Worm (Caenorhabditis elegans): ENCODE data around the gene Y37A1B.4.

The Y37A1B.4 gene

DNA sequence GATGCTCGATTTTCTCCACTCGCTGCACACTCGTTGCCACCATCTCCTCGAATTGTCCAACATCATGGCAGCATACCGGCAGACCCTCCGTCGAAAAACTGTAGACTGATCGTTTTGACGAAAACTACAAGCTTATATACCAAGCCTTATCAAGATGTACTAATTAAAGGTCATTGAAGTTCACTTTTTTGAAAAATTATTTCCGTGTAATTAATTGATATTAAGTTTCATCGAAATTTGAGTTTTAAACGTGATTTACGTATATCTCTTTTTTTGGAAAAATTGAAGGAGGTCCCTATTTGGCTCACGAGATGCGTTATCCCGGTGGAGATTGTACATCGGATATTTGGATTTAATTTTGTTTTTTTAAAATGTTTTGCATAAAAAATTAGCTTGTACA, at the start of gene Y37A1B.4:
Gene Y37A1B.4, minus strand, starts transcription at position 101 of the 400 bp plus-strand sequence.
- TF ChIP-seq nfya-1 (tag; optimal IDR thresholded peaks at IDR 0.05; ENCODE audit: insufficient read depth) (no peak), hmg-11 (tag; optimal IDR thresholded peaks at IDR 0.05) (no peak), R02D3.7 (tag; optimal IDR thresholded peaks at IDR 0.05) (no peak), nhr-67 (tag; optimal IDR thresholded peaks at IDR 0.05) (no peak), ceh-82 (tag; optimal IDR thresholded peaks at IDR 0.05) (no peak), ceh-28 (tag; optimal IDR thresholded peaks at IDR 0.05) (no peak), ztf-4 (tag; optimal IDR thresholded peaks at IDR 0.05) (no peak), nhr-43 (tag; optimal IDR thresholded peaks at IDR 0.05; ENCODE audit: poor library complexity, severe bottlenecking) (no peak), mml-1 (tag; optimal IDR thresholded peaks at IDR 0.05) (no peak), lin-15B (tag; optimal IDR thresholded peaks at IDR 0.05) (no peak), nhr-23 (tag; optimal IDR thresholded peaks at IDR 0.05) (no peak), nhr-237 (tag; optimal IDR thresholded peaks at IDR 0.05) (no peak), elt-2 (tag; optimal IDR thresholded peaks at IDR 0.05) (no peak), ama-1 (optimal IDR thresholded peaks at IDR 0.05) (no peak), zag-1 (tag; optimal IDR thresholded peaks at IDR 0.05) (no peak), lsy-12 (tag; optimal IDR thresholded peaks at IDR 0.05) (no peak), nhr-11 (tag; optimal IDR thresholded peaks at IDR 0.05) (no peak), mdl-1 (tag; optimal IDR thresholded peaks at IDR 0.05) (no peak), ztf-11 (tag; optimal IDR thresholded peaks at IDR 0.05) (no peak), aly-2 (tag; optimal IDR thresholded peaks at IDR 0.05) (no peak)

- TF ChIP-seq snpc-4 (tag; optimal IDR thresholded peaks at IDR 0.05) (no peak), pqm-1 (tag; optimal IDR thresholded peaks at IDR 0.05) (no peak), egl-5 (tag; optimal IDR thresholded peaks at IDR 0.05) (no peak), eor-1 (tag; optimal IDR thresholded peaks at IDR 0.05) (no peak), lsy-12 (tag; optimal IDR thresholded peaks at IDR 0.05) (no peak), nhr-43 (tag; optimal IDR thresholded peaks at IDR 0.05; ENCODE audit: poor library complexity, severe bottlenecking) (no peak), ceh-16 (tag; optimal IDR thresholded peaks at IDR 0.05) (no peak), elt-2 (tag; optimal IDR thresholded peaks at IDR 0.05) (no peak), pha-4 (tag; optimal IDR thresholded peaks at IDR 0.05) (no peak), ZK546.5 (tag; optimal IDR thresholded peaks at IDR 0.05) (no peak), jun-1 (tag; optimal IDR thresholded peaks at IDR 0.05) (no peak), nhr-76 (tag; optimal IDR thresholded peaks at IDR 0.05) (no peak)
Observed at ce11 chrIV:14107647-14108046, 47.1 kb upstream of the Y37A1B.4 start.

DNA sequence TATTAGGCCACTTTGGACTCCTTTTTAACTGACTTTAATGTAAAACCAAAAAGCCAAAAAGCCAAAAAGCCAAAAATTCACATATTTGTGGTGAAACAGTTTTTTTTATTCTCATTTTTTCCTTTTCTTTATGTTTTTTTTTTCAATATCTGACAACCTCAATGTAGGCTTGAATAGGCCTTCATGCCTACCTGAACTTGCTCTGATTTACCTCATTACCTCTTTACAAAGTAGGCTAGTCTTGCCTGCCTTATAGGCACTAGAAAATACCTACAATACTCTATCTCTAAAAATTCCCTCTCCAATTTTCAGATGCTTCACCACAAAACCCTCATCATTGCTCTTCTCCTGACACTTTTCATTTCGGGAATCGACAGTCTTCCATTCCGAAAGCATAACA, 45.8 kb upstream of the Y37A1B.4 start, which contains the start of gene ins-34:
Gene ins-34, plus strand, starts transcription at position 301 of the 400 bp plus-strand sequence.
- TF ChIP-seq nhr-77 (tag; optimal IDR thresholded peaks at IDR 0.05): no peak
- TF ChIP-seq jun-1 (tag; optimal IDR thresholded peaks at IDR 0.05): no peak
- no peak for TF ChIP-seq nfya-1 (tag; optimal IDR thresholded peaks at IDR 0.05; ENCODE audit: insufficient read depth)
- TF ChIP-seq lin-15B (tag; optimal IDR thresholded peaks at IDR 0.05): no peak
- TF ChIP-seq aly-2 (tag; optimal IDR thresholded peaks at IDR 0.05): no peak
- no peak for TF ChIP-seq elt-2 (tag; optimal IDR thresholded peaks at IDR 0.05)
- TF ChIP-seq fkh-10 (GFP tag; optimal IDR thresholded peaks at IDR 0.05): no peak
- no peak for TF ChIP-seq skn-1 (tag; optimal IDR thresholded peaks at IDR 0.05)
- no peak for TF ChIP-seq ztf-11 (tag; optimal IDR thresholded peaks at IDR 0.05)
- TF ChIP-seq mdl-1 (tag; optimal IDR thresholded peaks at IDR 0.05): no peak
- TF ChIP-seq ZK546.5 (tag; optimal IDR thresholded peaks at IDR 0.05): no peak
- no peak for TF ChIP-seq sea-2 (GFP tag; optimal IDR thresholded peaks at IDR 0.05)
- no peak for TF ChIP-seq nhr-76 (tag; optimal IDR thresholded peaks at IDR 0.05)
- TF ChIP-seq elt-1 (tag; optimal IDR thresholded peaks at IDR 0.05): no peak
- no peak for TF ChIP-seq nhr-11 (tag; optimal IDR thresholded peaks at IDR 0.05)

- TF ChIP-seq ceh-82 (tag; optimal IDR thresholded peaks at IDR 0.05) (no peak), pha-4 (tag; optimal IDR thresholded peaks at IDR 0.05) (no peak), fkh-10 (GFP tag; optimal IDR thresholded peaks at IDR 0.05) (no peak), eor-1 (tag; optimal IDR thresholded peaks at IDR 0.05) (no peak), lsy-12 (tag; optimal IDR thresholded peaks at IDR 0.05) (no peak), nhr-23 (tag; optimal IDR thresholded peaks at IDR 0.05) (no peak), mdl-1 (tag; optimal IDR thresholded peaks at IDR 0.05) (no peak), elt-3 (tag; optimal IDR thresholded peaks at IDR 0.05) (no peak), elt-2 (tag; optimal IDR thresholded peaks at IDR 0.05) (no peak), ZK546.5 (tag; optimal IDR thresholded peaks at IDR 0.05) (no peak), nhr-28 (tag; optimal IDR thresholded peaks at IDR 0.05) (no peak), lin-15B (tag; optimal IDR thresholded peaks at IDR 0.05) (no peak), pqm-1 (tag; optimal IDR thresholded peaks at IDR 0.05) (no peak), ceh-16 (tag; optimal IDR thresholded peaks at IDR 0.05) (no peak)
Observed at ce11 chrIV:14104745-14105144, 44.2 kb upstream of the Y37A1B.4 start.

All from whole organism, L3 larva.